Worm (Caenorhabditis elegans): ENCODE data around the gene cyp-35A4.

DNA sequence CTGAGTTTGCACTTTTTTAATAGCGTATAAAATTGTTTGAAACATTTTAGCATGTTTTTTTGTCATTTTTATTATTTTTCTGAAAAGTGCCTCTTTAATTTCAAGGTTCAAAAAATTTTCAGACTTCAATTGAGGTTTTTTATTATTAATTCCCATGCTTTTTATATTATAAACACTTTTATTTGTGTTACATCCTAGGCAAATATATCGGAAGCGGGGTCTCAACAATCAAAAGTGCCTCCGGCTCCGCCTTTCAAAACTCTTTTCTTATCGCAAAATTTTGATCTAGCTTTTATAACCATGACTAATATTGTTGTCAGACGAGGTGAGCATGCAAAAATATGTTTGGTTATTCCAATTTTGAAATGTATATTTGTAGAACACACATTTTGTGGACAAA lies 42.0 kb downstream of the cyp-35A4 start, which contains the start of gene otpl-2:
- TF ChIP-seq snpc-4 (tag; optimal IDR thresholded peaks at IDR 0.05) (no peak), lin-39 (tag; optimal IDR thresholded peaks at IDR 0.05) (no peak), ama-1 (optimal IDR thresholded peaks at IDR 0.05) (no peak), ZK546.5 (tag; optimal IDR thresholded peaks at IDR 0.05) (no peak)
